Fruit fly (Drosophila melanogaster) S2 (cell line): ENCODE results near the gene CG7627.

Experiments
- CG8478 ChIP-seq: fragments of >200 bp; optimal IDR thresholded peaks from 2 replicates; lab custom pipeline; 2018
- CTCF ChIP-seq, 2 experiments: fragments of >200 bp; optimal IDR thresholded peaks; 2 replicates each; lab custom pipeline; 2018

- TF ChIP-seq CG8478 (lab: Kevin White, UChicago), result no peak
- no peak for TF ChIP-seq CTCF (optimal IDR thresholded peaks at IDR 0.05; lab: Kevin White, UChicago)
These were observed 27.0 kb upstream of the CG7627 start, which contains the start of gene CG42819 for dm6 chr2L:8389231-8389630.
